Worm (Caenorhabditis elegans) whole organism, L4/young adult: ENCODE results near the gene ceh-90.

Experiments used
- W03F9.2 ChIP-seq: fragments of 150-350 bp; optimal IDR thresholded peaks from 2 replicates; lab custom pipeline; 2014; ENCODE audit warnings: missing biosample characterization, missing genetic modification characterization
- dao-5 ChIP-seq: sonication (generic microtip); optimal IDR thresholded peaks from 2 replicates; lab custom pipeline; 2016; ENCODE audit warnings: missing genotype, missing genetic modification characterization, moderate library complexity, missing compliant biosample characterization
- him-1 ChIP-seq: sonication (generic microtip); optimal IDR thresholded peaks from 2 replicates; lab custom pipeline; 2016; ENCODE audit warnings: missing genotype, missing genetic modification reagents, missing genetic modification characterization, missing compliant biosample characterization

DNA sequence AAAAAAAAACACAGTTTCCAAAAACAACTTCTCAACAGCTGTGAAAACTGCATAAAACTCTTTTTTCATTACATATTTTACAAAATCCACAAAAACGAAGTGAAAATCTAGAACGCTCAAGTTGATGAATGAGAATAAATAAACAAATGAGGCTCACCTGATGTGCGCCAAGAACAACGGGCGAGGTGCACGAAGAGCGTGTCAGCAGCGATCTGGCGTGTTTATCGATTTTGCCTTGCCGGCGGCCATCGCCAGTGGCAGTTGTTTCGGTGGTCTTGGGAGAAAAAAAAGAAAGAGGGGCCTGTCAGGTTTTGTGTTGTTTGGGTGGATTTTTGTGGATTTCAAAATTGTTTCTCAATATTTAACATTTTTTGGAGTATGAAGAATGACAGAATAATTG lies 17.0 kb upstream of the ceh-90 start, which contains the start of gene idhb-1:
- TF ChIP-seq W03F9.2 (tag; lab: Kevin White, UChicago) (peak; percentile 46), dao-5 (tag; lab: Kevin White, UChicago) (no peak), him-1 (tag; lab: Kevin White, UChicago) (no peak)
